Fruit fly (Drosophila melanogaster): Measurements from ENCODE around the gene Erk7.

- TF ChIP-seq esn (GFP tag; optimal IDR thresholded peaks at IDR 0.05) (no peak), achi (GFP tag; optimal IDR thresholded peaks at IDR 0.05) (no peak), salr (GFP tag; optimal IDR thresholded peaks at IDR 0.05) (no peak), net (GFP tag; optimal IDR thresholded peaks at IDR 0.05) (no peak), CG6808 (GFP tag; optimal IDR thresholded peaks at IDR 0.05) (no peak), Met (GFP tag; optimal IDR thresholded peaks at IDR 0.05) (no peak), Lpt (GFP tag; optimal IDR thresholded peaks at IDR 0.05) (no peak), Eip93F (GFP tag; optimal IDR thresholded peaks at IDR 0.05) (no peak)
Measured at dm6 chrX:9296518-9296917, 29.0 kb upstream of the Erk7 start.
